Worm (Caenorhabditis elegans) whole organism, late embryonic: ENCODE data around the gene eif-3.F.

Experiments used
- C08G9.2 ChIP-seq: sonication (generic microtip); optimal IDR thresholded peaks from 2 replicates; lab custom pipeline; 2016; ENCODE audit warnings: mild to moderate bottlenecking, missing genetic modification characterization, moderate library complexity, missing compliant biosample characterization
- C38D4.7 ChIP-seq: fragments of 200-800 bp; sonication (Bioruptor generic); optimal IDR thresholded peaks from 2 replicates; lab custom pipeline; 2018; ENCODE audit warnings: mild to moderate bottlenecking, missing genetic modification characterization, moderate library complexity, missing compliant biosample characterization
- K02D7.2 ChIP-seq: sonication (generic microtip); optimal IDR thresholded peaks from 2 replicates; lab custom pipeline; 2017; ENCODE audit warnings: mild to moderate bottlenecking, missing genetic modification characterization, missing compliant biosample characterization
- T23F11.4 ChIP-seq: fragments of 200-800 bp; sonication (Bioruptor generic); optimal IDR thresholded peaks from 2 replicates; lab custom pipeline; 2018; ENCODE audit warnings: mild to moderate bottlenecking, missing genetic modification characterization, missing compliant biosample characterization
- ama-1 ChIP-seq: fragments of 150-350 bp; optimal IDR thresholded peaks from 2 replicates; lab custom pipeline; 2014
- ceh-19 ChIP-seq: fragments of 200-800 bp; sonication (Bioruptor generic); optimal IDR thresholded peaks from 2 replicates; lab custom pipeline; 2018; ENCODE audit warnings: mild to moderate bottlenecking, missing genetic modification characterization, missing compliant biosample characterization
- ceh-2 ChIP-seq: sonication (generic microtip); optimal IDR thresholded peaks from 2 replicates; lab custom pipeline; 2016; ENCODE audit warnings: missing genotype, missing genetic modification characterization, missing compliant biosample characterization
- ceh-22 ChIP-seq: sonication (generic microtip); optimal IDR thresholded peaks from 2 replicates; lab custom pipeline; 2017; ENCODE audit warnings: missing biosample characterization, missing genetic modification characterization
- ceh-24 ChIP-seq: sonication (generic microtip); optimal IDR thresholded peaks from 2 replicates; lab custom pipeline; 2016; ENCODE audit warnings: mild to moderate bottlenecking, missing genetic modification characterization, missing compliant biosample characterization
- ceh-30 ChIP-seq: fragments of 150-350 bp; optimal IDR thresholded peaks from 2 replicates; lab custom pipeline; 2014; ENCODE audit warnings: missing biosample characterization, missing genetic modification characterization
- ceh-31 ChIP-seq: sonication (generic microtip); optimal IDR thresholded peaks from 2 replicates; lab custom pipeline; 2016; ENCODE audit warnings: missing genetic modification characterization, missing compliant biosample characterization
- ceh-34 ChIP-seq: sonication (generic microtip); optimal IDR thresholded peaks from 2 replicates; lab custom pipeline; 2016; ENCODE audit warnings: mild to moderate bottlenecking, missing genetic modification characterization, missing compliant biosample characterization
- ceh-48 ChIP-seq: sonication (generic microtip); optimal IDR thresholded peaks from 2 replicates; lab custom pipeline; 2016; ENCODE audit warnings: missing genetic modification characterization, inconsistent platforms, missing compliant biosample characterization
- dmd-4 ChIP-seq: sonication (generic microtip); optimal IDR thresholded peaks from 2 replicates; lab custom pipeline; 2016; ENCODE audit warnings: borderline replicate concordance, missing genetic modification characterization, missing compliant biosample characterization
- dve-1 ChIP-seq: sonication (generic microtip); optimal IDR thresholded peaks from 2 replicates; lab custom pipeline; 2017; ENCODE audit warnings: antibody characterized with exemption, mild to moderate bottlenecking, missing genetic modification characterization, missing compliant biosample characterization
- ets-4 ChIP-seq: sonication (generic microtip); optimal IDR thresholded peaks from 2 replicates; lab custom pipeline; 2016; ENCODE audit warnings: missing genetic modification characterization, missing compliant biosample characterization
- eyg-1 ChIP-seq: sonication (generic microtip); optimal IDR thresholded peaks from 2 replicates; lab custom pipeline; 2016; ENCODE audit warnings: missing genotype, missing genetic modification characterization, missing compliant biosample characterization
- fax-1 ChIP-seq: sonication (generic microtip); optimal IDR thresholded peaks from 2 replicates; lab custom pipeline; 2016; ENCODE audit warnings: missing genotype, missing genetic modification characterization, missing compliant biosample characterization
- fkh-6 ChIP-seq: sonication (generic microtip); optimal IDR thresholded peaks from 2 replicates; lab custom pipeline; 2016; ENCODE audit warnings: missing genetic modification characterization, missing compliant biosample characterization
- gmeb-2 ChIP-seq: sonication (generic microtip); optimal IDR thresholded peaks from 2 replicates; lab custom pipeline; 2016; ENCODE audit warnings: missing genetic modification characterization, inconsistent platforms, missing compliant biosample characterization
- hlh-15 ChIP-seq: sonication (generic microtip); optimal IDR thresholded peaks from 2 replicates; lab custom pipeline; 2016; ENCODE audit warnings: missing genetic modification characterization, missing compliant biosample characterization
- hlh-30 ChIP-seq: sonication (generic microtip); optimal IDR thresholded peaks from 2 replicates; lab custom pipeline; 2017; ENCODE audit warnings: antibody characterized with exemption, missing genetic modification characterization, missing compliant biosample characterization; ENCODE audit not compliant: insufficient read depth
- lim-6 ChIP-seq: sonication (generic microtip); optimal IDR thresholded peaks from 2 replicates; lab custom pipeline; 2016; ENCODE audit warnings: missing genetic modification characterization, missing compliant biosample characterization
- mec-3 ChIP-seq: sonication (generic microtip); optimal IDR thresholded peaks from 2 replicates; lab custom pipeline; 2016; ENCODE audit warnings: borderline replicate concordance, missing genetic modification characterization, missing compliant biosample characterization
- npax-4 ChIP-seq: sonication (generic microtip); optimal IDR thresholded peaks from 2 replicates; lab custom pipeline; 2016; ENCODE audit warnings: missing genetic modification characterization, missing compliant biosample characterization
- odd-2 ChIP-seq: sonication (generic microtip); optimal IDR thresholded peaks from 2 replicates; lab custom pipeline; 2017; ENCODE audit warnings: antibody characterized with exemption, mild to moderate bottlenecking, missing genetic modification characterization, missing compliant biosample characterization
- pax-1 ChIP-seq: fragments of 150-350 bp; optimal IDR thresholded peaks from 2 replicates; lab custom pipeline; 2014; ENCODE audit warnings: missing biosample characterization, missing genetic modification characterization
- pha-2 ChIP-seq: sonication (generic microtip); optimal IDR thresholded peaks from 2 replicates; lab custom pipeline; 2017; ENCODE audit warnings: mild to moderate bottlenecking, missing genetic modification characterization, missing compliant biosample characterization
- pha-4 ChIP-seq: fragments of 150-350 bp; optimal IDR thresholded peaks from 2 replicates; lab custom pipeline; 2018; ENCODE audit warnings: missing biosample characterization, missing genetic modification reagents, missing genetic modification characterization
- pqm-1 ChIP-seq: sonication (generic microtip); optimal IDR thresholded peaks from 2 replicates; lab custom pipeline; 2016; ENCODE audit warnings: missing genetic modification characterization, missing compliant biosample characterization
- ref-2 ChIP-seq: sonication (generic microtip); optimal IDR thresholded peaks from 2 replicates; lab custom pipeline; 2016; ENCODE audit warnings: missing genetic modification characterization, missing compliant biosample characterization
- sox-2 ChIP-seq: fragments of 200-800 bp; sonication (Bioruptor generic); IDR thresholded peaks from 2 replicates; pipeline ENCODE4 v1.3.6; 2022; ENCODE audit warnings: missing genetic modification reagents, missing genetic modification characterization, missing compliant biosample characterization
- syd-9 ChIP-seq: sonication (generic microtip); optimal IDR thresholded peaks from 2 replicates; lab custom pipeline; 2016; ENCODE audit warnings: mild to moderate bottlenecking, missing genetic modification characterization, moderate library complexity, missing compliant biosample characterization
- tbx-2 ChIP-seq: sonication (generic microtip); optimal IDR thresholded peaks from 2 replicates; lab custom pipeline; 2016; ENCODE audit warnings: missing genetic modification characterization, missing compliant biosample characterization
- ttx-3 ChIP-seq: sonication (generic microtip); optimal IDR thresholded peaks from 2 replicates; lab custom pipeline; 2016; ENCODE audit warnings: missing genetic modification reagents, missing genetic modification characterization, missing compliant biosample characterization
- unc-3 ChIP-seq, 2 experiments: fragments of 200-800 bp in 1 of 2; sonication (Bioruptor generic) in 1 of 2; sonication (generic microtip) in 1 of 2; conservative IDR thresholded peaks in 1 of 2; optimal IDR thresholded peaks in 1 of 2; 2 replicates each; pipeline versions ENCODE4 v1.3.6 to Lab custom; 2016 to 2022; ENCODE audit warnings: missing compliant biosample characterization in 2 of 2, missing genetic modification characterization in 2 of 2, missing genetic modification reagents in 1 of 2
- unc-42 ChIP-seq: sonication (generic microtip); optimal IDR thresholded peaks from 2 replicates; lab custom pipeline; 2016; ENCODE audit warnings: missing genotype, missing genetic modification characterization, missing compliant biosample characterization
- unc-55 ChIP-seq: sonication (generic microtip); optimal IDR thresholded peaks from 2 replicates; lab custom pipeline; 2017; ENCODE audit warnings: missing biosample characterization, missing genetic modification reagents, missing genetic modification characterization
- unc-86 ChIP-seq: sonication (generic microtip); optimal IDR thresholded peaks from 2 replicates; lab custom pipeline; 2016; ENCODE audit warnings: missing genetic modification characterization, missing compliant biosample characterization

Gene eif-3.F

ce11 chrII:9313335-9313734, 18.1 kb upstream of the eif-3.F start:
- TF ChIP-seq ceh-24 (tag; lab: Kevin White, UChicago): no peak
- TF ChIP-seq K02D7.2 (tag; lab: Kevin White, UChicago): no peak
- no peak for TF ChIP-seq tbx-2 (tag; lab: Kevin White, UChicago)
- TF ChIP-seq pha-2: no peak
- TF ChIP-seq pha-4: no peak
- TF ChIP-seq syd-9 (tag; lab: Kevin White, UChicago): no peak
- TF ChIP-seq mec-3: no peak
- no peak for TF ChIP-seq lim-6
- no peak for TF ChIP-seq ama-1 (lab: Kevin White, UChicago)
- TF ChIP-seq dmd-4 (tag; lab: Kevin White, UChicago): no peak
- TF ChIP-seq pax-1 (tag; lab: Kevin White, UChicago): peak; percentile 93
- peak; percentile 34 for TF ChIP-seq ceh-2 (tag; lab: Kevin White, UChicago)
- TF ChIP-seq hlh-15 (tag; lab: Kevin White, UChicago): no peak
- TF ChIP-seq unc-86 (tag; lab: Kevin White, UChicago): no peak
- TF ChIP-seq odd-2 (tag; lab: Kevin White, UChicago): no peak
- peak; percentile 73 for TF ChIP-seq sox-2
- no peak for TF ChIP-seq ets-4
- TF ChIP-seq ceh-19 (GFP tag; lab: Kevin White, UChicago): peak; percentile 26
- TF ChIP-seq ceh-34 (tag; lab: Kevin White, UChicago): peak; percentile 67
- peak; percentile 48 for TF ChIP-seq ref-2 (tag; lab: Kevin White, UChicago)
- TF ChIP-seq ceh-31 (tag; lab: Kevin White, UChicago): peak; percentile 83
- no peak for TF ChIP-seq ceh-48 (tag; lab: Kevin White, UChicago)

- peak; percentile 97 for TF ChIP-seq ceh-34 (tag; lab: Kevin White, UChicago)
- no peak for TF ChIP-seq ceh-2 (tag; lab: Kevin White, UChicago)
Measured at ce11 chrII:9314733-9315132, 16.7 kb upstream of the eif-3.F start.

ce11 chrII:9315692-9316091, 15.8 kb upstream of the eif-3.F start:
- no peak for TF ChIP-seq gmeb-2
- peak; percentile 44 for TF ChIP-seq unc-42 (tag; lab: Kevin White, UChicago)
- peak; percentile 99 for TF ChIP-seq unc-55
- TF ChIP-seq, all 69 proteins: peak for 2

ce11 chrII:9316801-9317200, 14.6 kb upstream of the eif-3.F start:
- TF ChIP-seq T23F11.4 (GFP tag; lab: Kevin White, UChicago) (no peak), dve-1 (tag; lab: Kevin White, UChicago) (no peak), npax-4 (no peak), ttx-3 (no peak), odd-2 (tag; lab: Kevin White, UChicago) (no peak), lim-6 (no peak), unc-86 (tag; lab: Kevin White, UChicago) (no peak), tbx-2 (tag; lab: Kevin White, UChicago) (peak; percentile 32), ceh-31 (tag; lab: Kevin White, UChicago) (peak; percentile 1), fax-1 (tag; lab: Kevin White, UChicago) (no peak), ceh-2 (tag; lab: Kevin White, UChicago) (no peak), ceh-30 (no peak), hlh-15 (tag; lab: Kevin White, UChicago) (no peak), hlh-30 (tag; lab: Kevin White, UChicago) (peak; percentile 19), K02D7.2 (tag; lab: Kevin White, UChicago) (no peak), pha-2 (no peak)
- TF ChIP-seq, all 69 proteins: peak for 3

ce11 chrII:9319058-9319915, 12.2 kb upstream of the eif-3.F start, which contains the start of the genes csa-1 and wdfy-2:
Gene csa-1 (minus strand): TSS chrII:9319726.
Gene wdfy-2 (plus strand): TSS chrII:9319865.
- TF ChIP-seq gmeb-2 (no peak), odd-2 (tag; lab: Kevin White, UChicago) (no peak), fkh-6 (no peak), ttx-3 (no peak), ets-4 (no peak), ceh-30 (no peak), hlh-30 (tag; lab: Kevin White, UChicago) (no peak), unc-42 (tag; lab: Kevin White, UChicago) (no peak), ama-1 (lab: Kevin White, UChicago) (no peak), pqm-1 (tag; lab: Kevin White, UChicago) (no peak), ceh-22 (tag; lab: Kevin White, UChicago) (no peak), C08G9.2 (tag; lab: Kevin White, UChicago) (peak; percentile 39), pax-1 (tag; lab: Kevin White, UChicago) (no peak), ceh-31 (tag; lab: Kevin White, UChicago) (peak; percentile 26), K02D7.2 (tag; lab: Kevin White, UChicago) (no peak), hlh-15 (tag; lab: Kevin White, UChicago) (no peak), syd-9 (tag; lab: Kevin White, UChicago) (no peak), C38D4.7 (GFP tag; lab: Kevin White, UChicago) (no peak), tbx-2 (tag; lab: Kevin White, UChicago) (no peak), ceh-2 (tag; lab: Kevin White, UChicago) (peak; percentile 19), eyg-1 (no peak), unc-3 (GFP tag; conservative IDR thresholded peaks at IDR 0.05; lab: Robert Waterston, UW) (no peak), unc-3 (tag; optimal IDR thresholded peaks at IDR 0.05; lab: Kevin White, UChicago) (no peak), ceh-19 (GFP tag; lab: Kevin White, UChicago) (no peak), ceh-24 (tag; lab: Kevin White, UChicago) (no peak)
